Fruit fly (Drosophila melanogaster) whole organism, embryonic: Measurements from ENCODE around the gene mAChR-C.

Source experiments
- CG10209 ChIP-seq: fragments of 200-800 bp; sonication (Bioruptor generic); optimal IDR thresholded peaks from 3 replicates; lab custom pipeline; 2017; ENCODE audit warnings: missing biosample characterization, mild to moderate bottlenecking, missing genetic modification characterization, missing genetic modification reagents
- CG10267 ChIP-seq: fragments of 200-800 bp; sonication (Bioruptor generic); optimal IDR thresholded peaks from 2 replicates; lab custom pipeline; 2018; ENCODE audit warnings: missing biosample characterization, mild to moderate bottlenecking, missing genetic modification characterization, moderate library complexity
- CG12155 ChIP-seq: fragments of 200-800 bp; sonication (Bioruptor generic); optimal IDR thresholded peaks from 3 replicates; lab custom pipeline; 2016; ENCODE audit warnings: missing biosample characterization, missing genetic modification characterization
- CG12744 ChIP-seq: fragments of 200-800 bp; sonication (Bioruptor generic); optimal IDR thresholded peaks from 2 replicates; lab custom pipeline; 2016; ENCODE audit warnings: missing biosample characterization, missing genetic modification characterization
- CG15011 ChIP-seq: fragments of 200-800 bp; sonication (Bioruptor generic); optimal IDR thresholded peaks from 3 replicates; lab custom pipeline; 2018; ENCODE audit warnings: missing biosample characterization, mild to moderate bottlenecking, missing genetic modification characterization
- CG1602 ChIP-seq: fragments of 200-800 bp; sonication (Bioruptor generic); optimal IDR thresholded peaks from 3 replicates; lab custom pipeline; 2016; ENCODE audit warnings: missing biosample characterization, missing genetic modification characterization
- CG16779 ChIP-seq: fragments of 200-800 bp; sonication (Bioruptor generic); IDR thresholded peaks from 2 replicates; pipeline ENCODE4 v1.3.6; 2022; ENCODE audit warnings: missing biosample characterization, missing genetic modification characterization
- CG17912 ChIP-seq: fragments of 200-800 bp; sonication (Bioruptor generic); optimal IDR thresholded peaks from 2 replicates; lab custom pipeline; 2018; ENCODE audit warnings: missing biosample characterization, mild to moderate bottlenecking, missing genetic modification characterization
- CG18476 ChIP-seq: fragments of 200-800 bp; sonication (Bioruptor generic); optimal IDR thresholded peaks from 2 replicates; lab custom pipeline; 2016; ENCODE audit warnings: missing biosample characterization, mild to moderate bottlenecking, missing genetic modification characterization
- CG30431 ChIP-seq: fragments of 200-800 bp; sonication (Bioruptor generic); optimal IDR thresholded peaks from 2 replicates; lab custom pipeline; 2017; ENCODE audit warnings: missing biosample characterization, missing genetic modification characterization
- CG4424 ChIP-seq: fragments of 200-800 bp; sonication (Bioruptor generic); optimal IDR thresholded peaks from 3 replicates; lab custom pipeline; 2016; ENCODE audit warnings: missing biosample characterization, missing genetic modification characterization
- CG4617 ChIP-seq: fragments of 200-800 bp; sonication (Bioruptor generic); optimal IDR thresholded peaks from 3 replicates; lab custom pipeline; 2016; ENCODE audit warnings: missing biosample characterization, missing genetic modification characterization, borderline replicate concordance
- CG5245 ChIP-seq: fragments of 200-800 bp; sonication (Bioruptor generic); optimal IDR thresholded peaks from 3 replicates; lab custom pipeline; 2016; ENCODE audit warnings: missing biosample characterization, missing genetic modification characterization
- CG6272 ChIP-seq: fragments of 200-800 bp; sonication (Bioruptor generic); IDR thresholded peaks from 2 replicates; pipeline ENCODE4 v1.3.6; 2022; ENCODE audit warnings: missing biosample characterization, missing genetic modification characterization
- CG8281 ChIP-seq: fragments of 200-800 bp; sonication (Bioruptor generic); optimal IDR thresholded peaks from 2 replicates; lab custom pipeline; 2018; ENCODE audit warnings: missing biosample characterization, mild to moderate bottlenecking, missing genetic modification characterization, moderate library complexity
- CG8359 ChIP-seq: fragments of 200-800 bp; sonication (Bioruptor generic); optimal IDR thresholded peaks from 2 replicates; lab custom pipeline; 2017; ENCODE audit warnings: missing biosample characterization, mild to moderate bottlenecking, missing genetic modification characterization, borderline replicate concordance
- CG9609 ChIP-seq: fragments of 200-800 bp; sonication (Bioruptor generic); optimal IDR thresholded peaks from 3 replicates; lab custom pipeline; 2016; ENCODE audit warnings: missing biosample characterization, missing genetic modification characterization
- CG9817 ChIP-seq: fragments of 200-800 bp; sonication (Bioruptor generic); optimal IDR thresholded peaks from 2 replicates; lab custom pipeline; 2018; ENCODE audit warnings: missing biosample characterization, mild to moderate bottlenecking, missing genetic modification characterization, moderate library complexity
- Dp ChIP-seq: fragments of 200-800 bp; sonication (Bioruptor generic); optimal IDR thresholded peaks from 2 replicates; lab custom pipeline; 2018; ENCODE audit warnings: missing biosample characterization, mild to moderate bottlenecking, missing genetic modification characterization, moderate library complexity
- E2f2 ChIP-seq: fragments of 200-800 bp; sonication (Bioruptor generic); IDR thresholded peaks from 2 replicates; pipeline ENCODE4 v1.3.6; 2022; ENCODE audit warnings: missing biosample characterization, missing genetic modification characterization
- ERR ChIP-seq: fragments of 200-800 bp; sonication (Bioruptor generic); optimal IDR thresholded peaks from 2 replicates; lab custom pipeline; 2016; ENCODE audit warnings: missing biosample characterization, missing genetic modification characterization
- Fer3 ChIP-seq: fragments of 200-800 bp; sonication (Bioruptor generic); optimal IDR thresholded peaks from 2 replicates; lab custom pipeline; 2018; ENCODE audit warnings: missing biosample characterization, mild to moderate bottlenecking, missing genetic modification characterization, moderate library complexity
- Gug ChIP-seq: fragments of 200-800 bp; sonication (Bioruptor generic); IDR thresholded peaks from 4 replicates; pipeline ENCODE4 v1.3.6; 2022; ENCODE audit warnings: missing biosample characterization, missing genetic modification characterization
- H2.0 ChIP-seq: fragments of 200-800 bp; sonication (Bioruptor generic); IDR thresholded peaks from 2 replicates; pipeline ENCODE4 v1.3.6; 2022; ENCODE audit warnings: missing biosample characterization, missing genetic modification characterization
- Sox100B ChIP-seq: fragments of 200-800 bp; sonication (Bioruptor generic); optimal IDR thresholded peaks from 3 replicates; lab custom pipeline; 2018; ENCODE audit warnings: missing biosample characterization, mild to moderate bottlenecking, missing genetic modification characterization
- Xbp1 ChIP-seq: fragments of 200-800 bp; sonication (Bioruptor generic); optimal IDR thresholded peaks from 3 replicates; lab custom pipeline; 2016; ENCODE audit warnings: missing biosample characterization, mild to moderate bottlenecking, missing genetic modification characterization
- ash1 ChIP-seq: fragments of 200-800 bp; sonication (Bioruptor generic); optimal IDR thresholded peaks from 2 replicates; lab custom pipeline; 2018; ENCODE audit warnings: missing biosample characterization, mild to moderate bottlenecking, missing genetic modification characterization
- bowl ChIP-seq: fragments of 200-800 bp; sonication (Bioruptor generic); IDR thresholded peaks from 2 replicates; pipeline ENCODE4 v1.3.6; 2022; ENCODE audit warnings: missing biosample characterization, missing genetic modification characterization
- bsh ChIP-seq, 2 experiments: fragments of 200-800 bp; sonication (Bioruptor generic); optimal IDR thresholded peaks; 2 replicates each; lab custom pipeline; 2017 to 2018; ENCODE audit warnings: mild to moderate bottlenecking in 2 of 2, missing biosample characterization in 2 of 2, missing genetic modification characterization in 2 of 2, moderate library complexity in 1 of 2
- cato ChIP-seq: fragments of 200-800 bp; sonication (Bioruptor generic); optimal IDR thresholded peaks from 2 replicates; lab custom pipeline; 2016; ENCODE audit warnings: missing biosample characterization, missing genetic modification characterization, borderline replicate concordance
- chif ChIP-seq, 2 experiments: fragments of 200-800 bp; sonication (Bioruptor generic); optimal IDR thresholded peaks; 3 replicates each; lab custom pipeline; 2016; ENCODE audit warnings: missing biosample characterization in 2 of 2, missing genetic modification characterization in 2 of 2
- en ChIP-seq: fragments of 200-800 bp; sonication (Bioruptor generic); optimal IDR thresholded peaks from 2 replicates; lab custom pipeline; 2016; ENCODE audit warnings: missing biosample characterization, missing genetic modification characterization
- ewg ChIP-seq: fragments of 200-800 bp; sonication (Bioruptor generic); optimal IDR thresholded peaks from 3 replicates; lab custom pipeline; 2017; ENCODE audit warnings: mild to moderate bottlenecking, missing biosample characterization, missing genetic modification reagents, missing genetic modification characterization
- fd102C ChIP-seq: fragments of 200-800 bp; sonication (Bioruptor generic); optimal IDR thresholded peaks from 2 replicates; lab custom pipeline; 2018; ENCODE audit warnings: missing biosample characterization, mild to moderate bottlenecking, missing genetic modification characterization, moderate library complexity
- gsb-n ChIP-seq: fragments of 200-800 bp; sonication (Bioruptor generic); optimal IDR thresholded peaks from 3 replicates; lab custom pipeline; 2018; ENCODE audit warnings: missing biosample characterization, mild to moderate bottlenecking, missing genetic modification characterization
- hth ChIP-seq: fragments of >200 bp; optimal IDR thresholded peaks from 2 replicates; lab custom pipeline; 2017; ENCODE audit warnings: inconsistent platforms
- lbe ChIP-seq: fragments of 200-800 bp; sonication (Bioruptor generic); optimal IDR thresholded peaks from 2 replicates; lab custom pipeline; 2016; ENCODE audit warnings: missing biosample characterization, mild to moderate bottlenecking, missing genetic modification characterization
- maf-S ChIP-seq: fragments of 200-800 bp; sonication (Bioruptor generic); optimal IDR thresholded peaks from 2 replicates; lab custom pipeline; 2016; ENCODE audit warnings: missing biosample characterization, missing genetic modification characterization
- odd ChIP-seq: fragments of 200-800 bp; sonication (Bioruptor generic); optimal IDR thresholded peaks from 2 replicates; lab custom pipeline; 2017; ENCODE audit warnings: missing biosample characterization, mild to moderate bottlenecking, missing genetic modification characterization
- peb ChIP-seq: fragments of 200-800 bp; sonication (Bioruptor generic); IDR thresholded peaks from 2 replicates; pipeline ENCODE4 v1.3.6; 2022; ENCODE audit warnings: missing biosample characterization, missing genetic modification characterization
- run ChIP-seq: fragments of 200-800 bp; sonication (Bioruptor generic); optimal IDR thresholded peaks from 3 replicates; lab custom pipeline; 2018; ENCODE audit warnings: missing biosample characterization, mild to moderate bottlenecking, missing genetic modification characterization
- sd ChIP-seq: fragments of 200-800 bp; sonication (Bioruptor generic); optimal IDR thresholded peaks from 3 replicates; lab custom pipeline; 2018; ENCODE audit warnings: missing biosample characterization, mild to moderate bottlenecking, missing genetic modification characterization, moderate library complexity
- seq ChIP-seq: fragments of 200-800 bp; sonication (Bioruptor generic); IDR thresholded peaks from 2 replicates; pipeline ENCODE4 v1.3.6; 2022; ENCODE audit warnings: missing biosample characterization, missing genetic modification characterization
- sima ChIP-seq: fragments of 200-800 bp; sonication (Bioruptor generic); optimal IDR thresholded peaks from 2 replicates; lab custom pipeline; 2016; ENCODE audit warnings: missing biosample characterization, missing genetic modification characterization
- so ChIP-seq: fragments of 200-800 bp; sonication (Bioruptor generic); IDR thresholded peaks from 3 replicates; pipeline ENCODE4 v1.3.6; 2022; ENCODE audit warnings: missing biosample characterization, missing genetic modification characterization
- stwl ChIP-seq: fragments of 200-800 bp; sonication (Bioruptor generic); optimal IDR thresholded peaks from 3 replicates; lab custom pipeline; 2018; ENCODE audit warnings: missing biosample characterization, mild to moderate bottlenecking, missing genetic modification characterization, moderate library complexity
- tin ChIP-seq: fragments of 200-800 bp; sonication (Bioruptor generic); optimal IDR thresholded peaks from 3 replicates; lab custom pipeline; 2016; ENCODE audit warnings: missing biosample characterization, missing genetic modification characterization
- unc-4 ChIP-seq: fragments of 200-800 bp; sonication (Bioruptor generic); IDR thresholded peaks from 2 replicates; pipeline ENCODE4 v1.3.6; 2022; ENCODE audit warnings: missing biosample characterization, missing genetic modification characterization; ENCODE audit not compliant: partially characterized antibody
- vnd ChIP-seq: fragments of 200-800 bp; sonication (Bioruptor generic); IDR thresholded peaks from 3 replicates; pipeline ENCODE4 v1.3.6; 2022; ENCODE audit warnings: missing biosample characterization, missing genetic modification characterization; ENCODE audit not compliant: partially characterized antibody
- zen2 ChIP-seq: fragments of 200-800 bp; sonication (Bioruptor generic); IDR thresholded peaks from 3 replicates; pipeline ENCODE4 v1.3.6; 2022; ENCODE audit warnings: missing biosample characterization, missing genetic modification characterization; ENCODE audit not compliant: partially characterized antibody

mAChR-C gene

DNA sequence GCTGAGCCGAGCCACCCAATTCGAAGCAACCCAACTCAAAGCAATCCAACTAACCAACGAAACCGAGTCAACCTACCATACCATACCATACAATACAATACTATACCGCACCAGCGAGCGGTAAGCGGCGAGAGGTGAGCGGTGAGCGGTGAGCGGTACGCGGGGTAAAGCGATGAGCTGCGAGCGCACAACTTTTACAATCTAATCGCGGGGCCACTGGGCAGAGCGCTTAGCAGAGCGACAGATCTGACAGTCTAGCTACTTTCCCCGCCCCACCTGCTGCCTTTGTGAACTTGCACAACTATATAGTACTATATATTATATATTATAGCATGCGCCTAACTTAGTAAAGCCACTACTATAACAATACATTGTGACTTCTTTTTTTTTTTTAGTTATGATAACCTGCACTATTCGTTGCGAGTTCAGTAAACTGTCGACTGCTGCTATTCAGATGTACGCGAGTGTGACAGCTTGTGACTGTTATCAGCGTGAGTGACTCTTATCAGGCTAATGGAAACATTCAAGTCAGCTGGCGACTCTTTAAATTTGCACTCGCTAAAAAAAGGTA lies 31.7 kb downstream of the mAChR-C start (continued):
- TF ChIP-seq Dp (GFP tag; lab: Kevin White, UChicago) (no peak), CG5245 (no peak), unc-4 (GFP tag; lab: Robert Waterston, UW) (0 out of 2 replicates have a peak, but pooled peaks have one; percentile 15), peb (GFP tag; lab: Robert Waterston, UW) (no peak), E2f2 (GFP tag; lab: Robert Waterston, UW) (no peak), odd (GFP tag; lab: Kevin White, UChicago) (peak; percentile 43), zen2 (no peak), stwl (tag; lab: Kevin White, UChicago) (no peak), sima (GFP tag; lab: Kevin White, UChicago) (no peak), gsb-n (tag; lab: Kevin White, UChicago) (no peak), CG17912 (GFP tag; lab: Kevin White, UChicago) (no peak), bsh (GFP tag; optimal IDR thresholded peaks at IDR 0.05; lab: Kevin White, UChicago) (peak in 1 of 2 experiments; percentile 42), CG16779 (GFP tag; lab: Robert Waterston, UW) (no peak), en (GFP tag; lab: Kevin White, UChicago) (no peak), Gug (GFP tag; lab: Robert Waterston, UW) (no peak), vnd (GFP tag; lab: Robert Waterston, UW) (no peak), CG4617 (GFP tag; lab: Kevin White, UChicago) (no peak), seq (GFP tag; lab: Robert Waterston, UW) (no peak), CG9609 (GFP tag; lab: Kevin White, UChicago) (no peak), ash1 (GFP tag; lab: Kevin White, UChicago) (no peak), lbe (GFP tag; lab: Kevin White, UChicago) (peak; percentile 43), CG10267 (tag; lab: Kevin White, UChicago) (peak; percentile 20), ewg (GFP tag; lab: Kevin White, UChicago) (no peak), hth (lab: Kevin White, UChicago) (no peak), CG1602 (GFP tag; lab: Kevin White, UChicago) (no peak), CG4424 (peak; percentile 45), CG9817 (tag; lab: Kevin White, UChicago) (no peak), ERR (no peak), CG18476 (GFP tag; lab: Kevin White, UChicago) (no peak), Fer3 (tag; lab: Kevin White, UChicago) (no peak), so (no peak), CG12744 (no peak), CG10209 (peak; percentile 45), Sox100B (GFP tag; lab: Kevin White, UChicago) (peak; percentile 22), CG8359 (GFP tag; lab: Kevin White, UChicago) (no peak), cato (GFP tag; lab: Kevin White, UChicago) (no peak), maf-S (no peak), tin (GFP tag; lab: Kevin White, UChicago) (no peak), CG30431 (peak; percentile 14), CG8281 (tag; lab: Kevin White, UChicago) (no peak), CG12155 (GFP tag; lab: Kevin White, UChicago) (peak; percentile 61), sd (tag; lab: Kevin White, UChicago) (peak; percentile 18), H2.0 (GFP tag; lab: Robert Waterston, UW) (no peak), CG15011 (GFP tag; lab: Kevin White, UChicago) (no peak), CG6272 (GFP tag; lab: Robert Waterston, UW) (no peak), fd102C (GFP tag; lab: Kevin White, UChicago) (no peak), chif (GFP tag; optimal IDR thresholded peaks at IDR 0.05; lab: Kevin White, UChicago) (no peak), bowl (peak; percentile 16; the same call in 1 of the 2 replicates), run (tag; lab: Kevin White, UChicago) (no peak), Xbp1 (GFP tag; lab: Kevin White, UChicago) (peak; percentile 46)
